Worm (Caenorhabditis elegans) whole organism, L1 larva: ENCODE results near the gene C25D7.9.

Experiments used
- Y116A8C.19 ChIP-seq: sonication (generic microtip); optimal IDR thresholded peaks from 2 replicates; lab custom pipeline; 2016; ENCODE audit warnings: missing compliant biosample characterization, missing genetic modification characterization, borderline replicate concordance
- aly-2 ChIP-seq: fragments of 150-350 bp; optimal IDR thresholded peaks from 2 replicates; lab custom pipeline; 2014; ENCODE audit warnings: missing biosample characterization, missing genetic modification characterization
- ama-1 ChIP-seq: fragments of 150-350 bp; optimal IDR thresholded peaks from 2 replicates; lab custom pipeline; 2014
- blmp-1 ChIP-seq: fragments of 150-350 bp; optimal IDR thresholded peaks from 2 replicates; lab custom pipeline; 2014; ENCODE audit warnings: missing biosample characterization, missing genetic modification characterization
- ceh-63 ChIP-seq: fragments of 200-800 bp; sonication (Bioruptor generic); optimal IDR thresholded peaks from 2 replicates; lab custom pipeline; 2018; ENCODE audit warnings: mild to moderate bottlenecking, missing genetic modification characterization, missing compliant biosample characterization
- ceh-8 ChIP-seq: fragments of 200-800 bp; sonication (Bioruptor generic); optimal IDR thresholded peaks from 2 replicates; lab custom pipeline; 2018; ENCODE audit warnings: mild to moderate bottlenecking, missing genetic modification characterization, moderate library complexity, missing compliant biosample characterization
- ceh-88 ChIP-seq: fragments of 200-800 bp; sonication (Bioruptor generic); IDR thresholded peaks from 2 replicates; pipeline ENCODE4 v1.3.6; 2022; ENCODE audit warnings: missing genetic modification characterization, missing compliant biosample characterization
- ceh-90 ChIP-seq: sonication (generic microtip); optimal IDR thresholded peaks from 2 replicates; lab custom pipeline; 2016; ENCODE audit warnings: missing genetic modification characterization, missing compliant biosample characterization
- dpl-1 ChIP-seq, 3 experiments: fragments of 150-350 bp in 2 of 3; sonication (generic microtip) in 1 of 3; optimal IDR thresholded peaks; 2 replicates each; lab custom pipeline; 2014 to 2017; ENCODE audit warnings: missing biosample characterization in 3 of 3, missing genetic modification characterization in 3 of 3, missing genetic modification reagents in 3 of 3
- efl-1 ChIP-seq, 4 experiments: fragments of 150-350 bp; optimal IDR thresholded peaks in 3 of 4; peaks in 1 of 4; 1 replicate in 1 of 4; 2 replicates in 3 of 4; lab custom pipeline; 2014; ENCODE audit warnings: missing biosample characterization in 2 of 4, missing genetic modification characterization in 2 of 4, missing genetic modification reagents in 2 of 4
- efl-3 ChIP-seq: fragments of 200-800 bp; sonication (Bioruptor generic); optimal IDR thresholded peaks from 2 replicates; lab custom pipeline; 2018; ENCODE audit warnings: mild to moderate bottlenecking, missing genetic modification characterization, missing compliant biosample characterization
- egl-13 ChIP-seq: sonication (generic microtip); optimal IDR thresholded peaks from 2 replicates; lab custom pipeline; 2016; ENCODE audit warnings: missing genotype, missing genetic modification reagents, missing genetic modification characterization, missing compliant biosample characterization
- egl-27 ChIP-seq, 2 experiments: fragments of 150-350 bp in 1 of 2; sonication (generic microtip); optimal IDR thresholded peaks; 3 replicates each; lab custom pipeline; 2017 to 2018; ENCODE audit warnings: missing biosample characterization in 2 of 2, missing genetic modification characterization in 2 of 2, missing genetic modification reagents in 2 of 2
- elt-2 ChIP-seq: sonication (generic microtip); optimal IDR thresholded peaks from 2 replicates; lab custom pipeline; 2016; ENCODE audit warnings: missing genetic modification characterization, mild to moderate bottlenecking, inconsistent platforms, missing compliant biosample characterization, missing genetic modification reagents
- ets-5 ChIP-seq: fragments of 200-800 bp; sonication (Bioruptor generic); IDR thresholded peaks from 2 replicates; pipeline ENCODE4 v1.3.6; 2022; ENCODE audit warnings: missing genetic modification characterization, missing compliant biosample characterization
- fkh-4 ChIP-seq: sonication (generic microtip); optimal IDR thresholded peaks from 2 replicates; lab custom pipeline; 2016; ENCODE audit warnings: missing compliant biosample characterization, missing genetic modification characterization, borderline replicate concordance
- fkh-8 ChIP-seq: sonication (generic microtip); optimal IDR thresholded peaks from 2 replicates; lab custom pipeline; 2016; ENCODE audit warnings: mild to moderate bottlenecking, missing genetic modification characterization, missing compliant biosample characterization
- fos-1 ChIP-seq: fragments of 150-350 bp; optimal IDR thresholded peaks from 2 replicates; lab custom pipeline; 2014; ENCODE audit warnings: missing biosample characterization, missing genetic modification characterization
- hlh-4 ChIP-seq: sonication (generic microtip); optimal IDR thresholded peaks from 2 replicates; lab custom pipeline; 2016; ENCODE audit warnings: mild to moderate bottlenecking, missing genetic modification characterization, missing compliant biosample characterization
- lin-13 ChIP-seq: fragments of 150-350 bp; optimal IDR thresholded peaks from 2 replicates; lab custom pipeline; 2014; ENCODE audit warnings: missing biosample characterization, missing genetic modification reagents, missing genetic modification characterization
- lin-15B ChIP-seq: fragments of 150-350 bp; sonication (generic microtip); optimal IDR thresholded peaks from 3 replicates; lab custom pipeline; 2014; ENCODE audit warnings: missing biosample characterization, missing genetic modification characterization
- lin-35 ChIP-seq, 2 experiments: fragments of 150-350 bp; optimal IDR thresholded peaks; 2 replicates each; lab custom pipeline; 2014; ENCODE audit warnings: missing biosample characterization in 2 of 2, missing genetic modification characterization in 2 of 2, missing genetic modification reagents in 2 of 2
- lin-39 ChIP-seq: fragments of 150-350 bp; optimal IDR thresholded peaks from 2 replicates; lab custom pipeline; 2014; ENCODE audit warnings: missing biosample characterization, missing genetic modification reagents, missing genetic modification characterization
- lsy-2 ChIP-seq, 2 experiments: fragments of 150-350 bp; optimal IDR thresholded peaks; 2 replicates each; lab custom pipeline; 2014; ENCODE audit warnings: missing biosample characterization in 2 of 2, missing genetic modification characterization in 2 of 2
- mab-9 ChIP-seq: fragments of 200-800 bp; sonication (Bioruptor generic); IDR thresholded peaks from 2 replicates; pipeline ENCODE4 v1.3.6; 2022; ENCODE audit warnings: missing genetic modification reagents, missing genetic modification characterization, missing compliant biosample characterization
- mdl-1 ChIP-seq, 2 experiments: fragments of 150-350 bp; optimal IDR thresholded peaks; 2 replicates each; lab custom pipeline; 2014 to 2017; ENCODE audit warnings: missing biosample characterization in 2 of 2, missing genetic modification characterization in 2 of 2, inconsistent platforms in 1 of 2
- nhr-11 ChIP-seq: fragments of 150-350 bp; optimal IDR thresholded peaks from 2 replicates; lab custom pipeline; 2014; ENCODE audit warnings: missing biosample characterization, missing genetic modification characterization
- nhr-12 ChIP-seq: sonication (generic microtip); optimal IDR thresholded peaks from 2 replicates; lab custom pipeline; 2017; ENCODE audit warnings: missing biosample characterization, missing genetic modification characterization
- nhr-19 ChIP-seq: fragments of 200-800 bp; sonication (Bioruptor generic); conservative IDR thresholded peaks from 2 replicates; pipeline ENCODE4 v1.3.6; 2022; ENCODE audit warnings: missing genetic modification characterization, missing compliant biosample characterization
- nhr-20 ChIP-seq: sonication (generic microtip); optimal IDR thresholded peaks from 2 replicates; lab custom pipeline; 2016; ENCODE audit warnings: mild to moderate bottlenecking, missing genetic modification characterization, missing compliant biosample characterization
- nhr-237 ChIP-seq: fragments of 150-350 bp; optimal IDR thresholded peaks from 2 replicates; lab custom pipeline; 2014; ENCODE audit warnings: missing biosample characterization, missing genetic modification characterization
- nhr-28 ChIP-seq: fragments of 150-350 bp; optimal IDR thresholded peaks from 2 replicates; lab custom pipeline; 2014; ENCODE audit warnings: missing biosample characterization, missing genetic modification characterization
- nhr-71 ChIP-seq: sonication (generic microtip); optimal IDR thresholded peaks from 2 replicates; lab custom pipeline; 2016; ENCODE audit warnings: mild to moderate bottlenecking, missing genetic modification characterization, moderate library complexity, missing compliant biosample characterization
- nhr-76 ChIP-seq: sonication (generic microtip); optimal IDR thresholded peaks from 2 replicates; lab custom pipeline; 2017; ENCODE audit warnings: missing biosample characterization, missing genetic modification characterization
- nhr-85 ChIP-seq: sonication (generic microtip); peaks from one replicate; lab custom pipeline; 2016; ENCODE audit warnings: missing genetic modification characterization, inconsistent platforms, missing compliant biosample characterization
- pag-3 ChIP-seq: sonication (generic microtip); optimal IDR thresholded peaks from 2 replicates; lab custom pipeline; 2017; ENCODE audit warnings: missing genetic modification characterization, mild to moderate bottlenecking, missing compliant biosample characterization, antibody characterized with exemption, borderline replicate concordance; ENCODE audit not compliant: insufficient read depth
- pax-3 ChIP-seq: fragments of 200-800 bp; sonication (Bioruptor generic); optimal IDR thresholded peaks from 2 replicates; lab custom pipeline; 2018; ENCODE audit warnings: mild to moderate bottlenecking, missing genetic modification characterization, moderate library complexity, missing compliant biosample characterization
- rnt-1 ChIP-seq: sonication (generic microtip); optimal IDR thresholded peaks from 2 replicates; lab custom pipeline; 2016; ENCODE audit warnings: mild to moderate bottlenecking, missing genetic modification characterization, moderate library complexity, missing compliant biosample characterization
- snu-23 ChIP-seq: sonication (generic microtip); optimal IDR thresholded peaks from 2 replicates; lab custom pipeline; 2016; ENCODE audit warnings: missing genetic modification characterization, missing compliant biosample characterization
- tbx-2 ChIP-seq: sonication (generic microtip); optimal IDR thresholded peaks from 2 replicates; lab custom pipeline; 2016; ENCODE audit warnings: missing genetic modification characterization, missing compliant biosample characterization
- tlp-1 ChIP-seq: fragments of 150-350 bp; optimal IDR thresholded peaks from 2 replicates; lab custom pipeline; 2014; ENCODE audit warnings: missing biosample characterization, missing genetic modification characterization
- unc-62 ChIP-seq: fragments of 150-350 bp; optimal IDR thresholded peaks from 2 replicates; lab custom pipeline; 2014; ENCODE audit warnings: missing biosample characterization, missing genetic modification reagents, missing genetic modification characterization
- unc-86 ChIP-seq: sonication (generic microtip); optimal IDR thresholded peaks from 2 replicates; lab custom pipeline; 2016; ENCODE audit warnings: missing genetic modification characterization, missing compliant biosample characterization
- unc-98 ChIP-seq: fragments of 200-800 bp; sonication (Bioruptor generic); IDR thresholded peaks from 2 replicates; pipeline ENCODE4 v1.3.6; 2022; ENCODE audit warnings: missing genetic modification characterization, missing compliant biosample characterization
- vab-15 ChIP-seq: sonication (generic microtip); optimal IDR thresholded peaks from 2 replicates; lab custom pipeline; 2017; ENCODE audit warnings: missing genotype, mild to moderate bottlenecking, missing genetic modification characterization, missing compliant biosample characterization
- xbp-1 ChIP-seq: sonication (generic microtip); optimal IDR thresholded peaks from 2 replicates; lab custom pipeline; 2016; ENCODE audit warnings: missing genetic modification characterization, missing compliant biosample characterization
- zag-1 ChIP-seq: fragments of 150-350 bp; optimal IDR thresholded peaks from 2 replicates; lab custom pipeline; 2014; ENCODE audit warnings: missing biosample characterization, missing genetic modification characterization
- zip-4 ChIP-seq: fragments of 200-800 bp; sonication (Bioruptor generic); optimal IDR thresholded peaks from 2 replicates; lab custom pipeline; 2018; ENCODE audit warnings: mild to moderate bottlenecking, missing genetic modification characterization, moderate library complexity, missing compliant biosample characterization
- ztf-11 ChIP-seq, 2 experiments: sonication (generic microtip); optimal IDR thresholded peaks; 2 replicates each; lab custom pipeline; 2016 to 2017; ENCODE audit warnings: missing genetic modification characterization in 2 of 2, missing biosample characterization in 1 of 2, missing compliant biosample characterization in 1 of 2

Gene C25D7.9

ce11 chrV:15082291-15082690 is 17.4 kb downstream of the C25D7.9 start, which contains the start of the genes C01G10.10 and C01G10.9 (continued):
- TF ChIP-seq nhr-19 (GFP tag; lab: Robert Waterston, UW) (peak; percentile 73), tbx-2 (tag; lab: Kevin White, UChicago) (peak; percentile 87), dpl-1 (GFP tag; optimal IDR thresholded peaks at IDR 0.05; lab: Kevin White, UChicago) (peak; percentile 45 to 67 (median 56)), ceh-88 (GFP tag; lab: Robert Waterston, UW) (no peak), hlh-4 (tag; lab: Kevin White, UChicago) (peak; percentile 80), nhr-237 (no peak), vab-15 (no peak), egl-13 (tag; lab: Kevin White, UChicago) (no peak), lin-15B (no peak), ceh-8 (no peak), ceh-90 (peak; percentile 92), lin-35 (GFP tag; optimal IDR thresholded peaks at IDR 0.05; lab: Kevin White, UChicago) (peak; percentile 21 to 46), fkh-4 (tag; lab: Kevin White, UChicago) (peak; percentile 94), fkh-8 (tag; lab: Kevin White, UChicago) (peak; percentile 53), nhr-11 (tag; lab: Kevin White, UChicago) (no peak), snu-23 (GFP tag; lab: Kevin White, UChicago) (peak; percentile 86), mdl-1 (tag; optimal IDR thresholded peaks at IDR 0.05; lab: Kevin White, UChicago) (no peak), unc-86 (tag; lab: Kevin White, UChicago) (peak; percentile 46), tlp-1 (tag; lab: Kevin White, UChicago) (no peak), nhr-85 (tag; lab: Kevin White, UChicago) (peak; percentile 93), pag-3 (tag; lab: Kevin White, UChicago) (no peak), fos-1 (tag; lab: Kevin White, UChicago) (no peak), zip-4 (GFP tag; lab: Kevin White, UChicago) (peak; percentile 20), unc-98 (GFP tag; lab: Robert Waterston, UW) (peak; percentile 58; the same call in 1 of the 2 replicates), unc-62 (GFP tag; lab: Kevin White, UChicago) (no peak), lin-39 (no peak), zag-1 (tag; lab: Kevin White, UChicago) (no peak), elt-2 (tag; lab: Kevin White, UChicago) (peak; percentile 67), ets-5 (GFP tag; lab: Robert Waterston, UW) (no peak), xbp-1 (tag; lab: Kevin White, UChicago) (peak; percentile 77), nhr-28 (tag; lab: Kevin White, UChicago) (no peak)

ce11 chrV:15083659-15084058 is 18.7 kb downstream of the C25D7.9 start:
- TF ChIP-seq rnt-1 (tag; lab: Kevin White, UChicago): peak; percentile 18
- no peak for TF ChIP-seq efl-3 (GFP tag; lab: Kevin White, UChicago)
- TF ChIP-seq tbx-2 (tag; lab: Kevin White, UChicago): no peak
- TF ChIP-seq snu-23 (GFP tag; lab: Kevin White, UChicago): peak; percentile 19
- peak; percentile 84 for TF ChIP-seq aly-2 (tag; lab: Kevin White, UChicago)
- no peak for TF ChIP-seq mab-9 (GFP tag; lab: Robert Waterston, UW)
- no peak for TF ChIP-seq blmp-1 (tag; lab: Kevin White, UChicago)
- no peak for TF ChIP-seq lin-39
- peak; percentile 93 for TF ChIP-seq ama-1 (lab: Kevin White, UChicago)
- TF ChIP-seq ceh-63 (GFP tag; lab: Kevin White, UChicago): peak; percentile 48
- no peak for TF ChIP-seq nhr-76 (tag; lab: Kevin White, UChicago)
- TF ChIP-seq efl-1 (optimal IDR thresholded peaks at IDR 0.05; lab: Kevin White, UChicago): no peak
- TF ChIP-seq efl-1 (GFP tag; optimal IDR thresholded peaks at IDR 0.05 in 1 of 2; lab: Kevin White, UChicago): peak in 1 of 2 experiments; percentile 81
- TF ChIP-seq lin-13 (GFP tag; lab: Kevin White, UChicago): no peak
- no peak for TF ChIP-seq egl-27 (tag; optimal IDR thresholded peaks at IDR 0.05; lab: Kevin White, UChicago)
- peak; percentile 6 for TF ChIP-seq nhr-20 (tag; lab: Kevin White, UChicago)
- peak in 1 of 2 experiments; percentile 19 for TF ChIP-seq lsy-2 (tag; optimal IDR thresholded peaks at IDR 0.05; lab: Kevin White, UChicago)
- TF ChIP-seq nhr-28 (tag; lab: Kevin White, UChicago): no peak
- TF ChIP-seq ztf-11 (tag; optimal IDR thresholded peaks at IDR 0.05; lab: Kevin White, UChicago): no peak
- no peak for TF ChIP-seq nhr-12
- no peak for TF ChIP-seq Y116A8C.19 (tag; lab: Kevin White, UChicago)
- TF ChIP-seq nhr-19 (GFP tag; lab: Robert Waterston, UW): peak; percentile 16; the same call in 1 of the 2 replicates
- peak; percentile 44 for TF ChIP-seq nhr-71 (tag; lab: Kevin White, UChicago)
- TF ChIP-seq pax-3 (tag; lab: Kevin White, UChicago): peak; percentile 30
- TF ChIP-seq, all 84 proteins: peak for 11
